Worm (Caenorhabditis elegans) whole organism, young adult: ENCODE measurements around the gene acly-2.
"Not testable (repeated sequence)": the region's sequence is repeated elsewhere in the genome, so short reads cannot be mapped to it uniquely, and the experiment has no call there.

ENCODE experiments used
- F22D6.2 ChIP-seq: sonication (generic microtip); optimal IDR thresholded peaks from 2 replicates; lab custom pipeline; 2016; ENCODE audit warnings: mild to moderate bottlenecking, missing genetic modification characterization, missing compliant biosample characterization
- F23B12.7 ChIP-seq: sonication (generic microtip); optimal IDR thresholded peaks from 2 replicates; lab custom pipeline; 2017; ENCODE audit warnings: missing genetic modification characterization, mild to moderate bottlenecking, missing compliant biosample characterization, antibody characterized with exemption, moderate library complexity; ENCODE audit not compliant: insufficient read depth
- F49E8.2 ChIP-seq: sonication (generic microtip); optimal IDR thresholded peaks from 3 replicates; lab custom pipeline; 2017; ENCODE audit warnings: missing genetic modification characterization, mild to moderate bottlenecking, missing compliant biosample characterization, antibody characterized with exemption, moderate library complexity; ENCODE audit not compliant: insufficient read depth
- F52B5.7 ChIP-seq: sonication (generic microtip); optimal IDR thresholded peaks from 2 replicates; lab custom pipeline; 2016; ENCODE audit warnings: mild to moderate bottlenecking, missing genetic modification characterization, missing compliant biosample characterization
- F57A8.1 ChIP-seq: fragments of 200-800 bp; sonication (Bioruptor generic); optimal IDR thresholded peaks from 2 replicates; lab custom pipeline; 2018; ENCODE audit warnings: mild to moderate bottlenecking, missing genetic modification characterization, moderate library complexity, missing compliant biosample characterization
- T07F8.4 ChIP-seq: sonication (generic microtip); optimal IDR thresholded peaks from 2 replicates; lab custom pipeline; 2016; ENCODE audit warnings: mild to moderate bottlenecking, missing genetic modification characterization, moderate library complexity, missing compliant biosample characterization
- T26A5.8 ChIP-seq: sonication (generic microtip); optimal IDR thresholded peaks from 2 replicates; lab custom pipeline; 2016; ENCODE audit warnings: missing genetic modification characterization, missing compliant biosample characterization
- Y53F4B.3 ChIP-seq: fragments of 200-800 bp; sonication (Bioruptor generic); IDR thresholded peaks from 2 replicates; pipeline ENCODE4 v1.3.6; 2022; ENCODE audit warnings: missing genetic modification reagents, missing genetic modification characterization, missing compliant biosample characterization
- Y53G8AR.9 ChIP-seq: fragments of 200-800 bp; sonication (Bioruptor generic); conservative IDR thresholded peaks from 2 replicates; pipeline ENCODE4 v1.3.6; 2022; ENCODE audit warnings: missing genetic modification reagents, missing genetic modification characterization, missing compliant biosample characterization
- Y56A3A.18 ChIP-seq: fragments of 200-800 bp; sonication (Bioruptor generic); IDR thresholded peaks from 2 replicates; pipeline ENCODE4 v1.3.6; 2022; ENCODE audit warnings: missing genetic modification reagents, missing genetic modification characterization, missing compliant biosample characterization
- akir-1 ChIP-seq: fragments of 200-800 bp; sonication (Bioruptor generic); optimal IDR thresholded peaks from 2 replicates; lab custom pipeline; 2018; ENCODE audit warnings: mild to moderate bottlenecking, missing genetic modification characterization, moderate library complexity, missing compliant biosample characterization
- ama-1 ChIP-seq, 3 experiments: fragments of 150-350 bp in 1 of 3; sonication (generic microtip) in 2 of 3; optimal IDR thresholded peaks; 2 replicates each; lab custom pipeline; 2014 to 2018; ENCODE audit warnings: missing biosample characterization in 2 of 3, missing genetic modification characterization in 2 of 3, missing genetic modification reagents in 2 of 3
- atf-7 ChIP-seq: sonication (generic microtip); optimal IDR thresholded peaks from 2 replicates; lab custom pipeline; 2017; ENCODE audit warnings: mild to moderate bottlenecking, missing genetic modification characterization, missing compliant biosample characterization
- athp-1 ChIP-seq: sonication (generic microtip); optimal IDR thresholded peaks from 2 replicates; lab custom pipeline; 2017; ENCODE audit warnings: mild to moderate bottlenecking, missing genetic modification characterization, missing compliant biosample characterization
- attf-5 ChIP-seq: fragments of 200-800 bp; sonication (Bioruptor generic); optimal IDR thresholded peaks from 2 replicates; lab custom pipeline; 2018; ENCODE audit warnings: mild to moderate bottlenecking, missing genetic modification characterization, missing compliant biosample characterization
- bed-1 ChIP-seq: fragments of 200-800 bp; sonication (Bioruptor generic); IDR thresholded peaks from 2 replicates; pipeline ENCODE4 v1.3.6; 2022; ENCODE audit warnings: missing genetic modification reagents, missing genetic modification characterization, missing compliant biosample characterization
- cebp-2 ChIP-seq: fragments of 200-800 bp; sonication (Bioruptor generic); IDR thresholded peaks from 2 replicates; pipeline ENCODE4 v1.3.6; 2022; ENCODE audit warnings: missing genetic modification characterization, missing compliant biosample characterization
- ceh-79 ChIP-seq: sonication (generic microtip); optimal IDR thresholded peaks from 2 replicates; lab custom pipeline; 2017; ENCODE audit warnings: mild to moderate bottlenecking, missing genetic modification characterization, missing compliant biosample characterization
- ceh-91 ChIP-seq: fragments of 200-800 bp; sonication (Bioruptor generic); IDR thresholded peaks from 2 replicates; pipeline ENCODE4 v1.3.6; 2022; ENCODE audit warnings: missing genetic modification reagents, missing genetic modification characterization, missing compliant biosample characterization
- hmg-20 ChIP-seq: fragments of 200-800 bp; sonication (Bioruptor generic); IDR thresholded peaks from 2 replicates; pipeline ENCODE4 v1.3.6; 2022; ENCODE audit warnings: missing genetic modification reagents, missing genetic modification characterization, missing compliant biosample characterization
- lag-1 ChIP-seq: fragments of 200-800 bp; sonication (Bioruptor generic); IDR thresholded peaks from 2 replicates; pipeline ENCODE4 v1.3.6; 2022; ENCODE audit warnings: missing genetic modification reagents, missing genetic modification characterization, missing compliant biosample characterization
- lin-40 ChIP-seq: sonication (generic microtip); optimal IDR thresholded peaks from 2 replicates; lab custom pipeline; 2016; ENCODE audit warnings: missing genetic modification characterization, mild to moderate bottlenecking, missing compliant biosample characterization, missing genotype, missing genetic modification reagents
- madf-6 ChIP-seq: fragments of 200-800 bp; sonication (Bioruptor generic); IDR thresholded peaks from 2 replicates; pipeline ENCODE4 v1.3.6; 2022; ENCODE audit warnings: missing genetic modification reagents, missing genetic modification characterization, missing compliant biosample characterization
- mel-28 ChIP-seq: sonication (generic microtip); optimal IDR thresholded peaks from 2 replicates; lab custom pipeline; 2016; ENCODE audit warnings: borderline replicate concordance, mild to moderate bottlenecking, missing genetic modification characterization, missing compliant biosample characterization
- nhr-179 ChIP-seq: sonication (generic microtip); optimal IDR thresholded peaks from 2 replicates; lab custom pipeline; 2016; ENCODE audit warnings: mild to moderate bottlenecking, missing genetic modification characterization, missing compliant biosample characterization
- nhr-27 ChIP-seq: fragments of 200-800 bp; sonication (Bioruptor generic); optimal IDR thresholded peaks from 2 replicates; lab custom pipeline; 2018; ENCODE audit warnings: mild to moderate bottlenecking, missing genetic modification characterization, moderate library complexity, missing compliant biosample characterization
- nhr-80 ChIP-seq: sonication (generic microtip); optimal IDR thresholded peaks from 2 replicates; lab custom pipeline; 2016; ENCODE audit warnings: missing genetic modification characterization, missing compliant biosample characterization
- nhr-90 ChIP-seq: sonication (generic microtip); optimal IDR thresholded peaks from 2 replicates; lab custom pipeline; 2016; ENCODE audit warnings: missing genotype, mild to moderate bottlenecking, missing genetic modification characterization, missing compliant biosample characterization
- zfh-2 ChIP-seq: fragments of 200-800 bp; sonication (Bioruptor generic); conservative IDR thresholded peaks from 2 replicates; pipeline ENCODE4 v1.3.6; 2022; ENCODE audit warnings: missing genetic modification reagents, missing genetic modification characterization, missing compliant biosample characterization
- zim-3 ChIP-seq: sonication (generic microtip); optimal IDR thresholded peaks from 2 replicates; lab custom pipeline; 2017; ENCODE audit warnings: mild to moderate bottlenecking, missing genetic modification characterization, moderate library complexity, missing compliant biosample characterization
- ztf-26 ChIP-seq: sonication (generic microtip); optimal IDR thresholded peaks from 2 replicates; lab custom pipeline; 2017; ENCODE audit warnings: missing genetic modification characterization, missing compliant biosample characterization
- ztf-28 ChIP-seq: fragments of 200-800 bp; sonication (Bioruptor generic); IDR thresholded peaks from 2 replicates; pipeline ENCODE4 v1.3.6; 2022; ENCODE audit warnings: missing genetic modification reagents, missing genetic modification characterization, missing compliant biosample characterization

acly-2 gene

DNA sequence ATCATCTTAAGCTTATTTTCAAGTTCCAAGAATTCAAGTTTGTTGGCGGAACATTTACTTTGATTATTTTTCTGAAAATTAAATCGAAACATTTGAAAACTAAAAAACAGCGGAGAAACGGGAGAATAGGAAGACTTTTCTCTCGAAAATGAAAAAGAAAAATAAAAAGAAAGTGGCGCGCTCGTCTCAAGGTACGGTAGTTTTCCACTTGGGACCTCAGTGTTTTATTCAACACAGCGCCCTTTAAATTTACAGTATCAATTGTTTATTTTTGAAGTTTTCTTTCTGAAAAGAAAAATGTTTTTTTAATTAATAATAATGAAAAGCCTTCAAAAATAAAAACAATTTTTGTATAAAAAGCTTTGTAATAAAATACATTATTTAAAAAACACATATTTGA lies 15.2 kb downstream of the acly-2 start (continued):
- TF ChIP-seq nhr-90 (tag; lab: Kevin White, UChicago): no peak
- TF ChIP-seq, all 124 proteins: peak for 18

DNA sequence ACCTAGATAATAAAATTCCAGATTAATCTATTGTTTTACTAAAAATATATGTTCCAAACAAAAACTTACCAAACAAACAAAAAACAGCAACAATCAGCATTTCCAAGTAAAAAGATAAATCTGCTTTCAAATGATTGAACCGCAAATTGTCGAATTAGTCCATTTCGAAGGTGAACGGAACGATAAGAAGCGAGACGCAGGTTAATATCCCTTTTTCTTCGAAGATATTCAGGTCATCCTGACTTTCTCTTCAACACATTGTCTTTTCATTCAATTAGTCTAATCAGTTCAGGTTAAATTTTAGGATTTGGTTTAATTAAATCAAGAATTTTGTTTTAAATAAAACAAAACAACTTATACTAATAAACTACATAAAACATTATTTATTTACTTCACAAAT lies 17.1 kb downstream of the acly-2 start, which contains the start of gene B0365.9:
Gene B0365.9 (minus strand): TSS at position 186 of the 400 bp plus-strand sequence.
- TF ChIP-seq F22D6.2 (no peak), F23B12.7 (tag; lab: Kevin White, UChicago) (no peak), mel-28 (tag; lab: Kevin White, UChicago) (no peak), ceh-79 (tag; lab: Kevin White, UChicago) (no peak), T26A5.8 (tag; lab: Kevin White, UChicago) (no peak), cebp-2 (no peak), bed-1 (GFP tag; lab: Robert Waterston, UW) (no peak), lin-40 (tag; lab: Kevin White, UChicago) (no peak), Y56A3A.18 (GFP tag; lab: Robert Waterston, UW) (no peak), zim-3 (tag; lab: Kevin White, UChicago) (no peak), F57A8.1 (GFP tag; lab: Kevin White, UChicago) (no peak), Y53G8AR.9 (GFP tag; lab: Robert Waterston, UW) (no peak), atf-7 (tag; lab: Kevin White, UChicago) (no peak), F49E8.2 (tag; lab: Kevin White, UChicago) (no peak), madf-6 (GFP tag; lab: Robert Waterston, UW) (no peak), nhr-27 (no peak)
- TF ChIP-seq, all 124 proteins: peak for 0

DNA sequence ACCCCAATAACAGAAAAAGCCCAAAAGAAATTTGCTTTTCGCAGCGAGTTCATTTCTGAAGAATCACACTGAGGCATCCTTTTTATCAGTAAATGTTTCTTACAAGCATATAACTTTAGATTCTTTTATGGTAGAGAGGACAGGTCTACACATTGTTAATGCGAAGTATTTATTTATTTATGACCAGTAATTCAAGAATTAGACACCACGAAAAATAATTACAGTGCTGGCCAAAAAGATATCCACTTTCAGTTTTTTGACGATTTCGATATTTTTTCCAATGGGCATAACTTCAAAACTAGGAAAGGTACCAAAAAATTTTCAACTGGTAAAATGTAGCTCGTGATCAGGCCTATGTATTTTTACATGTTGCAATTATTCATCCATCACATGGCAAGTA lies 18.5 kb downstream of the acly-2 start, which contains the start of gene clec-225:
Gene clec-225 (minus strand): TSS at position 101 of the 400 bp plus-strand sequence.
- not testable (repeated sequence) for TF ChIP-seq lag-1 (GFP tag; lab: Robert Waterston, UW); ama-1 (optimal IDR thresholded peaks at IDR 0.05; lab: Kevin White, UChicago); ama-1 (GFP tag; optimal IDR thresholded peaks at IDR 0.05; lab: Kevin White, UChicago); Y53F4B.3 (GFP tag; lab: Robert Waterston, UW)

DNA sequence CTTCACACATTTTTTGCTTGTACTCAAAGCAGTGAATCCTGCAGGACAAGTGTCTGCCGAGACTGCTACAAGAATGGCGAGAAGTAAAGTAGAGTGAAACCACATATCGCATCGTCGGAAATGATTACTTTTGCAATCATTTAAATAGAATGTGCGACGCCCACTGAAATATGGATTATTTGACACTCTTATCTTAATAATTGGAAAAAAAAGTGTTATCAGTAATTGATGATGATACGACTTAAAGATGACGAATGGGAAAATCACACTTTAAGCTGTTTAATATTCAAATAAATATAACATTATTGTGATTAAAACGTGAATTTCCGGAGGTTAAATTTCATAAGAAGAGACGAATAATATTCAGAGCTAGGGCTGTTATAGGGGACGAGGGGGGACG lies 21.7 kb downstream of the acly-2 start, which contains the start of gene clec-41:
Gene clec-41 (minus strand): TSS at position 147 of the 400 bp plus-strand sequence.
- TF ChIP-seq nhr-80 (tag; lab: Kevin White, UChicago) (peak; percentile 81), F49E8.2 (tag; lab: Kevin White, UChicago) (no peak), attf-5 (GFP tag; lab: Kevin White, UChicago) (no peak), F52B5.7 (tag; lab: Kevin White, UChicago) (no peak), akir-1 (GFP tag; lab: Kevin White, UChicago) (no peak), ztf-28 (GFP tag; lab: Robert Waterston, UW) (no peak), T07F8.4 (tag; lab: Kevin White, UChicago) (no peak)

DNA sequence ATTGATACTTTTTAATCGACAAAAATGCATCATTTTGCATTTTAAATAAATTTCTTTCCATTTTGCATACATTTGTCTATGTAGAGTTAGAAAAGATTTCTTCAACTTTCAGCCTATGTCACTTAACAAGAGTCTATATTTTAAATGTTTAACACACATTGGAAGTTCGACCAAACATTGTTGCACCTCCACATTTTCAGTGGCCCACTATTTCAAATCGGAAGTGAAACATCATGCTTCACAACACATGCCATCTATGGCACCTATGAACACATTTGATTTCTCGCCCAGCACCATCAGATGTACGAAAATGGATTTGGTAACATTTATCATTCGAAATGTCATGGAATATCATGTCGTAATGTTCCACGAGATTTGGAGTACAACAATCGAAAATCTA lies 22.4 kb downstream of the acly-2 start, which contains the start of gene dhc-3:
Gene dhc-3 (plus strand): TSS at position 301 of the 400 bp plus-strand sequence.
- no peak for TF ChIP-seq hmg-20 (GFP tag; lab: Robert Waterston, UW)
- TF ChIP-seq ceh-91 (GFP tag; lab: Robert Waterston, UW): no peak
- TF ChIP-seq F57A8.1 (GFP tag; lab: Kevin White, UChicago): no peak
- no peak for TF ChIP-seq nhr-179
- TF ChIP-seq zfh-2 (GFP tag; lab: Robert Waterston, UW): no peak
- no peak for TF ChIP-seq ztf-26 (tag; lab: Kevin White, UChicago)
- TF ChIP-seq nhr-27: no peak
- TF ChIP-seq athp-1 (tag; lab: Kevin White, UChicago): no peak
- no peak for TF ChIP-seq lag-1 (GFP tag; lab: Robert Waterston, UW)
